Worm (Caenorhabditis elegans) whole organism, late embryonic: Measurements from ENCODE around the gene C09H10.5.

Experiments
- C38D4.7 ChIP-seq: fragments of 200-800 bp; sonication (Bioruptor generic); optimal IDR thresholded peaks from 2 replicates; lab custom pipeline; 2018; ENCODE audit warnings: mild to moderate bottlenecking, missing genetic modification characterization, moderate library complexity, missing compliant biosample characterization
- Y22D7AL.16 ChIP-seq: sonication (generic microtip); optimal IDR thresholded peaks from 2 replicates; lab custom pipeline; 2016; ENCODE audit warnings: missing genetic modification characterization, missing compliant biosample characterization
- ahr-1 ChIP-seq: sonication (generic microtip); optimal IDR thresholded peaks from 2 replicates; lab custom pipeline; 2016; ENCODE audit warnings: missing genetic modification characterization, missing compliant biosample characterization
- ceh-2 ChIP-seq: sonication (generic microtip); optimal IDR thresholded peaks from 2 replicates; lab custom pipeline; 2016; ENCODE audit warnings: missing genotype, missing genetic modification characterization, missing compliant biosample characterization
- ceh-22 ChIP-seq: sonication (generic microtip); optimal IDR thresholded peaks from 2 replicates; lab custom pipeline; 2017; ENCODE audit warnings: missing biosample characterization, missing genetic modification characterization
- ceh-24 ChIP-seq: sonication (generic microtip); optimal IDR thresholded peaks from 2 replicates; lab custom pipeline; 2016; ENCODE audit warnings: mild to moderate bottlenecking, missing genetic modification characterization, missing compliant biosample characterization
- ceh-34 ChIP-seq: sonication (generic microtip); optimal IDR thresholded peaks from 2 replicates; lab custom pipeline; 2016; ENCODE audit warnings: mild to moderate bottlenecking, missing genetic modification characterization, missing compliant biosample characterization
- ceh-45 ChIP-seq: fragments of 200-800 bp; sonication (Bioruptor generic); IDR thresholded peaks from 2 replicates; pipeline ENCODE4 v1.3.6; 2022; ENCODE audit warnings: missing genetic modification reagents, missing genetic modification characterization, missing compliant biosample characterization
- ceh-6 ChIP-seq: fragments of 200-800 bp; sonication (Bioruptor generic); optimal IDR thresholded peaks from 2 replicates; lab custom pipeline; 2018; ENCODE audit warnings: mild to moderate bottlenecking, missing genetic modification characterization, missing compliant biosample characterization
- che-1 ChIP-seq: sonication (generic microtip); optimal IDR thresholded peaks from 2 replicates; lab custom pipeline; 2016; ENCODE audit warnings: mild to moderate bottlenecking, missing genetic modification characterization, missing compliant biosample characterization
- elt-2 ChIP-seq: sonication (generic microtip); optimal IDR thresholded peaks from 2 replicates; lab custom pipeline; 2016; ENCODE audit warnings: missing genetic modification reagents, missing genetic modification characterization, missing compliant biosample characterization
- ets-4 ChIP-seq: sonication (generic microtip); optimal IDR thresholded peaks from 2 replicates; lab custom pipeline; 2016; ENCODE audit warnings: missing genetic modification characterization, missing compliant biosample characterization
- gmeb-2 ChIP-seq: sonication (generic microtip); optimal IDR thresholded peaks from 2 replicates; lab custom pipeline; 2016; ENCODE audit warnings: missing genetic modification characterization, inconsistent platforms, missing compliant biosample characterization
- hlh-15 ChIP-seq: sonication (generic microtip); optimal IDR thresholded peaks from 2 replicates; lab custom pipeline; 2016; ENCODE audit warnings: missing genetic modification characterization, missing compliant biosample characterization
- hlh-30 ChIP-seq: sonication (generic microtip); optimal IDR thresholded peaks from 2 replicates; lab custom pipeline; 2017; ENCODE audit warnings: antibody characterized with exemption, missing genetic modification characterization, missing compliant biosample characterization; ENCODE audit not compliant: insufficient read depth
- hlh-8 ChIP-seq: sonication (generic microtip); optimal IDR thresholded peaks from 2 replicates; lab custom pipeline; 2016; ENCODE audit warnings: missing genotype, missing genetic modification characterization, missing compliant biosample characterization
- lim-6 ChIP-seq: sonication (generic microtip); optimal IDR thresholded peaks from 2 replicates; lab custom pipeline; 2016; ENCODE audit warnings: missing genetic modification characterization, missing compliant biosample characterization
- lin-11 ChIP-seq: fragments of 200-800 bp; sonication (Bioruptor generic); optimal IDR thresholded peaks from 2 replicates; lab custom pipeline; 2018; ENCODE audit warnings: mild to moderate bottlenecking, missing genetic modification characterization, missing compliant biosample characterization
- madf-2 ChIP-seq: sonication (generic microtip); optimal IDR thresholded peaks from 2 replicates; lab custom pipeline; 2017; ENCODE audit warnings: missing genetic modification characterization, missing compliant biosample characterization
- mec-3 ChIP-seq: sonication (generic microtip); optimal IDR thresholded peaks from 2 replicates; lab custom pipeline; 2016; ENCODE audit warnings: borderline replicate concordance, missing genetic modification characterization, missing compliant biosample characterization
- nhr-232 ChIP-seq: sonication (generic microtip); optimal IDR thresholded peaks from 2 replicates; lab custom pipeline; 2016; ENCODE audit warnings: missing genetic modification characterization, missing compliant biosample characterization
- odd-2 ChIP-seq: sonication (generic microtip); optimal IDR thresholded peaks from 2 replicates; lab custom pipeline; 2017; ENCODE audit warnings: antibody characterized with exemption, mild to moderate bottlenecking, missing genetic modification characterization, missing compliant biosample characterization
- pat-9 ChIP-seq: fragments of 200-800 bp; sonication (Bioruptor generic); optimal IDR thresholded peaks from 2 replicates; lab custom pipeline; 2018; ENCODE audit warnings: mild to moderate bottlenecking, missing genetic modification characterization, moderate library complexity, missing compliant biosample characterization
- pqm-1 ChIP-seq: sonication (generic microtip); optimal IDR thresholded peaks from 2 replicates; lab custom pipeline; 2016; ENCODE audit warnings: missing genetic modification characterization, missing compliant biosample characterization
- rnt-1 ChIP-seq: sonication (generic microtip); optimal IDR thresholded peaks from 2 replicates; lab custom pipeline; 2016; ENCODE audit warnings: missing genetic modification characterization, missing compliant biosample characterization
- sdc-2 ChIP-seq: sonication (generic microtip); optimal IDR thresholded peaks from 2 replicates; lab custom pipeline; 2016; ENCODE audit warnings: missing genotype, missing genetic modification characterization, missing compliant biosample characterization
- sox-2 ChIP-seq: fragments of 200-800 bp; sonication (Bioruptor generic); IDR thresholded peaks from 2 replicates; pipeline ENCODE4 v1.3.6; 2022; ENCODE audit warnings: missing genetic modification reagents, missing genetic modification characterization, missing compliant biosample characterization
- tbx-2 ChIP-seq: sonication (generic microtip); optimal IDR thresholded peaks from 2 replicates; lab custom pipeline; 2016; ENCODE audit warnings: missing genetic modification characterization, missing compliant biosample characterization
- unc-3 ChIP-seq, 2 experiments: fragments of 200-800 bp in 1 of 2; sonication (Bioruptor generic) in 1 of 2; sonication (generic microtip) in 1 of 2; conservative IDR thresholded peaks in 1 of 2; optimal IDR thresholded peaks in 1 of 2; 2 replicates each; pipeline versions ENCODE4 v1.3.6 to Lab custom; 2016 to 2022; ENCODE audit warnings: missing compliant biosample characterization in 2 of 2, missing genetic modification characterization in 2 of 2, missing genetic modification reagents in 1 of 2
- unc-42 ChIP-seq: sonication (generic microtip); optimal IDR thresholded peaks from 2 replicates; lab custom pipeline; 2016; ENCODE audit warnings: missing genotype, missing genetic modification characterization, missing compliant biosample characterization
- unc-55 ChIP-seq: sonication (generic microtip); optimal IDR thresholded peaks from 2 replicates; lab custom pipeline; 2017; ENCODE audit warnings: missing biosample characterization, missing genetic modification reagents, missing genetic modification characterization
- unc-86 ChIP-seq: sonication (generic microtip); optimal IDR thresholded peaks from 2 replicates; lab custom pipeline; 2016; ENCODE audit warnings: missing genetic modification characterization, missing compliant biosample characterization
- ztf-16 ChIP-seq: sonication (generic microtip); optimal IDR thresholded peaks from 2 replicates; lab custom pipeline; 2017; ENCODE audit warnings: missing genetic modification characterization, missing compliant biosample characterization

Gene C09H10.5

DNA sequence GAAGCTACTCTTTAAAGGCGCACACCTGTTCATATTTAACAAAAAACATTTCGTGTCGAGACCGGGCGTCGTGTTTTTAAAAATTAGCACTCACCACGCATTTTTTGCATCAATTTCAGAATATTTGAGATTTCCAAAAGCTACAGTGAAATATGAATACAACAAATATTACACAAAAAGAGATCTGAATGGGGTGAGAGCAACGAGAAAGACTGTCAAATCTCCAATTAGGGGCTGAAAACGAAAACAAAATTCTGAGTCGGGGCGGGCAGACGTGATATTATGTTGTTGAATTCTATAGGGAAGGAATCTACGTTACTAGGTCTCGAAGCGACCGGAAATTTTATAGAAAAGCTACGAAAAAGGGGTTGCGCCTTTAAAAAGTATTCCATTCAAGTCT, at the start of gene C09H10.5:
TSS of gene C09H10.5 (minus strand) at position 101 of the 400 bp plus-strand sequence.
- no peak for TF ChIP-seq odd-2
- TF ChIP-seq unc-55: no peak
- TF ChIP-seq ets-4 (tag; lab: Kevin White, UChicago): no peak
- no peak for TF ChIP-seq sdc-2 (tag; lab: Kevin White, UChicago)
- TF ChIP-seq madf-2 (tag; lab: Kevin White, UChicago): no peak
- TF ChIP-seq hlh-15 (tag; lab: Kevin White, UChicago): no peak
- TF ChIP-seq C38D4.7 (GFP tag; lab: Kevin White, UChicago): no peak
- no peak for TF ChIP-seq sox-2 (GFP tag; lab: Robert Waterston, UW)
- TF ChIP-seq pat-9 (tag; lab: Kevin White, UChicago): no peak
- no peak for TF ChIP-seq gmeb-2 (tag; lab: Kevin White, UChicago)
- TF ChIP-seq unc-3 (GFP tag; conservative IDR thresholded peaks at IDR 0.05; lab: Robert Waterston, UW): no peak
- no peak for TF ChIP-seq unc-3 (tag; optimal IDR thresholded peaks at IDR 0.05; lab: Kevin White, UChicago)
- TF ChIP-seq tbx-2 (tag; lab: Kevin White, UChicago): no peak
- no peak for TF ChIP-seq unc-86 (tag; lab: Kevin White, UChicago)
- no peak for TF ChIP-seq ceh-34 (tag; lab: Kevin White, UChicago)
- no peak for TF ChIP-seq hlh-30 (tag; lab: Kevin White, UChicago)
- no peak for TF ChIP-seq ceh-45 (GFP tag; lab: Robert Waterston, UW)
- no peak for TF ChIP-seq ceh-24 (tag; lab: Kevin White, UChicago)
- TF ChIP-seq, all 69 proteins: peak for 0

DNA sequence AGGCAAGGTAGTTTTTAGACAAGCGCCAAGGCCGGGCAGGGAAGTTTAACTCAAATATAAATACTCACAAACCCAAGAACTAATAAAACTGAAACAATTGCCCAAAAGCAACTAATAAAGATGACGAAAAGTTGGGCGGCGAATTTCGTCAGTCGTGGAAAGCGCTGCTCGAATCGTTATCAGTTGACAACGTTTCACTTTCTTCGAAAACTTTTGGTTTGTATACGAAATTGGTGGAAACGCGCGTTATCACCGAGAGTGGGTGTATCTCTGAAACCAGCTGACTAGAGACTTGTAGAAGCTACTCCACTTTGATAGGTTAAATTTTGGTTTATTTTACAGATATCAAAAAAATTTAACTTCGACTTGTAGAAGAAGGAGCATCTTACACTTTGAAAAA, 49.5 kb upstream of the C09H10.5 start:
- TF ChIP-seq hlh-8 (tag; lab: Kevin White, UChicago) (no peak), mec-3 (tag; lab: Kevin White, UChicago) (no peak), hlh-30 (tag; lab: Kevin White, UChicago) (no peak), ceh-6 (GFP tag; lab: Kevin White, UChicago) (no peak), ztf-16 (tag; lab: Kevin White, UChicago) (no peak), ceh-22 (no peak)
- TF ChIP-seq, all 69 proteins: peak for 0

DNA sequence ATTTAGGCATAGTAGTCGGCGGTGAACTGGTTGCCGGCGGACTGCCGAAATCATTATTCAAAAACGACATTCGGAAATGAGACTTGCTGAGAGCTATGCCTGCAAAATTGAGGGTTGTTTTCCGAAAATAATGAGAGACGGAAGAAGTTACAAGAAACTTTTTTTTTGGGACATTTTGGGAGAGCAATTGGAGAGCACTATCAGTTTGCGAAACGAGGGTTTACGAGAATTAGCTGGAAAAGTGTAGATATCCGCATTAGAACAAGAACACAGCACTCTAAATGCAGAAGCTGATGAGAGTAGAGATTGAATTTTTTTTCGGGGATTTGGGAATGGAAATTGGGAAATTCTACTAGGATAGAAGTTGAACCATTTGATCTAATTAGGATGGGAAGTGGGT, 48.9 kb upstream of the C09H10.5 start, which contains the start of gene pqm-1:
TSS of gene pqm-1 (minus strand) at position 101 of the 400 bp plus-strand sequence.
- TF ChIP-seq Y22D7AL.16 (tag; lab: Kevin White, UChicago): no peak
- TF ChIP-seq pqm-1 (tag; lab: Kevin White, UChicago): no peak
- TF ChIP-seq che-1 (tag; lab: Kevin White, UChicago): no peak
- TF ChIP-seq ceh-2 (tag; lab: Kevin White, UChicago): no peak

DNA sequence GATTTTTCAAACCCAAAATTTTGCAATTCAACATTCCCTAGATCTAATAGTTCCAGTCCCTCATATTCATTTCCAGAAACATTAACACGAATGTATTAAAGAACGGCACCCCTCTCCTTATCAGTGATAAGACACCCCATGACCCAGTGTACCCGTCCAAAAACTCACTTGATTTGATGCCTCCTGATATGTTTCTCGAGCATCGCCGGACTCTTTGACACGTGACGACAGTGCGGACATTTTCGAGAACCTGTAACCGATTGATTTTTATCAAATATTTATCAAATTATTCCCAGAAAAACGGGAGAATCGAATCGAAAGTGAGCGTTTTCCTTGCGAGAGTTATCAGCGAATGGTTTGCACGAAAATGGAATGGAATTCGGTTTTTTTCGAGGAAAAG, 47.4 kb upstream of the C09H10.5 start:
- TF ChIP-seq hlh-30 (tag; lab: Kevin White, UChicago) (peak; percentile 26), nhr-232 (no peak), elt-2 (tag; lab: Kevin White, UChicago) (peak; percentile 80)

DNA sequence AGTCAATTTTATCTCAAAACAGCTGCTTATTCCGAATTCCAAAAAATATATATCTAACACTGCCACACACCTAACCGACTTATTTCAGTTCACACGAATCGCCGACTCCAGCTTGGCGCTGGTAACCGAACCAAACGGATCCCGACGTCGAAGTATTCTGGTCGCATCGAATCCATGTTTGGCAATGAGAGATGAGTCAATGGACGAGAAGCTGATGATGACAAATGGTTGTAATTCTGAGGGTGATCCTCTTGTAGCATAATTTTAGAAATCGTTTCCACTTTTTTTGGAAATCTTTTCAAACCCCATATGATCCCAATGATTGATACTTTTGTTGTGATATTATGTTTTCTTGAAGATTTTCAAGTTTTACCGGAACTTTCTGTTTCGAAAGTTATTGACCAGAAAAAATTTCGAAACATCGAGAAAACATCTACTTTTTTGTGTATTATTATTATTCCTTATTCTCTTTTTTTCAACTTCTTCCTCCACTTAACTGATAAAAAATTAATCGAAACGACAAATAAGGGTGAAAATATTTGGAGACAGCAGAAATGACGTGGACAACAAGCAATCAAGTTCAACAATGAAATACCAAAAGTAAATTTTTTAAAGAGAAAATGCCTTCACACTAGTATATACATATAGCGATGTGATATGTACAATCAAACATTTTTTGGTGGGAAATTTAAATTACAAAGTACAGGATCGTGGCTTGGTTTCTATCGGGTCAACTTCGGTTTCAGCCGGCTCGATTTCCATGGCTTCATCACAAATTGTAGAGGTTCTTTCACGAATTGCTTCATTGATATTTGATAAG, 46.5 kb upstream of the C09H10.5 start:
- TF ChIP-seq ahr-1: no peak

DNA sequence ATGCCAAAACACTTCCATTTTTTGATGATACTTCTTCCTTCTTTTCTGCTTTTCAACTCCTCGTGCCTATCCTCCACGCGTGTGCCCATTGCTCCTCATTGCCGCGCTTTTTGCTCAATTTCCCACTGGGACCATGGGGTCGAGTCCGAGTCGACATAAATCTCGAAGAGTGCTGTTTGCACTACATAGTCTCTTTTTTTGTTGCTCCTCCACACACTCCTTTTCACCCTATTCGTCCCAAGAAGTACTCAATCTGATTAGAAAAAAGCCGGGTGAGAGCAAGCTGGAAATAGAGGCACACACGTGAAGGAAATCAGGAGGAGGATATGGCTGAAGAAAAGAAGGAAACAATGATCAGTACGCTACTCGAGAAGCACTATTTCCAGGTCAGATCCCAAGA, 39.0 kb upstream of the C09H10.5 start, which contains the start of gene arrd-6:
TSS of gene arrd-6 (plus strand) at position 169 of the 400 bp plus-strand sequence.
- TF ChIP-seq lin-11 (tag; lab: Kevin White, UChicago): no peak
- TF ChIP-seq hlh-15 (tag; lab: Kevin White, UChicago): no peak
- no peak for TF ChIP-seq unc-42
- TF ChIP-seq ceh-24 (tag; lab: Kevin White, UChicago): no peak
- no peak for TF ChIP-seq C38D4.7 (GFP tag; lab: Kevin White, UChicago)
- TF ChIP-seq ceh-45 (GFP tag; lab: Robert Waterston, UW): no peak
- TF ChIP-seq unc-55: no peak
- no peak for TF ChIP-seq rnt-1
- no peak for TF ChIP-seq sox-2 (GFP tag; lab: Robert Waterston, UW)
- TF ChIP-seq lim-6 (tag; lab: Kevin White, UChicago): no peak
